Fruit fly (Drosophila melanogaster) whole organism, embryonic: ENCODE results near the gene Evi5.

ENCODE experiments used
- Abd-B ChIP-seq: fragments of 200-800 bp; sonication (Bioruptor generic); optimal IDR thresholded peaks from 2 replicates; lab custom pipeline; 2018; ENCODE audit warnings: missing biosample characterization, mild to moderate bottlenecking, missing genetic modification characterization, moderate library complexity
- Aef1 ChIP-seq: fragments of 200-800 bp; sonication (Bioruptor generic); IDR thresholded peaks from 3 replicates; pipeline ENCODE4 v1.3.6; 2022; ENCODE audit warnings: missing biosample characterization, missing genetic modification characterization
- Antp ChIP-seq: fragments of 200-800 bp; sonication (Bioruptor generic); optimal IDR thresholded peaks from 3 replicates; lab custom pipeline; 2016; ENCODE audit warnings: missing biosample characterization, missing genetic modification characterization
- CG10147 ChIP-seq: fragments of 200-800 bp; sonication (Bioruptor generic); optimal IDR thresholded peaks from 2 replicates; lab custom pipeline; 2019; ENCODE audit warnings: missing biosample characterization, mild to moderate bottlenecking, missing genetic modification characterization, moderate library complexity
- CG14667 ChIP-seq: fragments of 200-800 bp; sonication (Bioruptor generic); IDR thresholded peaks from 2 replicates; pipeline ENCODE4 v1.3.6; 2022; ENCODE audit warnings: missing biosample characterization, missing genetic modification characterization
- CG14860 ChIP-seq: fragments of 200-800 bp; sonication (Bioruptor generic); IDR thresholded peaks from 3 replicates; pipeline ENCODE4 v1.3.6; 2022; ENCODE audit warnings: missing biosample characterization, missing genetic modification characterization; ENCODE audit not compliant: partially characterized antibody
- CG16863 ChIP-seq: fragments of 200-800 bp; sonication (Bioruptor generic); optimal IDR thresholded peaks from 3 replicates; lab custom pipeline; 2016; ENCODE audit warnings: missing biosample characterization, missing genetic modification characterization
- CG17568 ChIP-seq: fragments of 200-800 bp; sonication (Bioruptor generic); optimal IDR thresholded peaks from 2 replicates; lab custom pipeline; 2018; ENCODE audit warnings: missing biosample characterization, mild to moderate bottlenecking, missing genetic modification characterization, moderate library complexity
- CG1792 ChIP-seq: fragments of 200-800 bp; sonication (Bioruptor generic); optimal IDR thresholded peaks from 2 replicates; lab custom pipeline; 2016; ENCODE audit warnings: missing biosample characterization, missing genetic modification characterization
- CG2199 ChIP-seq: fragments of 200-800 bp; sonication (Bioruptor generic); IDR thresholded peaks from 3 replicates; pipeline ENCODE4 v1.3.6; 2022; ENCODE audit warnings: missing biosample characterization, missing genetic modification characterization
- CG30403 ChIP-seq: fragments of 200-800 bp; sonication (Bioruptor generic); optimal IDR thresholded peaks from 3 replicates; lab custom pipeline; 2016; ENCODE audit warnings: missing biosample characterization, missing genetic modification characterization
- CG31388 ChIP-seq: fragments of 200-800 bp; sonication (Bioruptor generic); optimal IDR thresholded peaks from 2 replicates; lab custom pipeline; 2016; ENCODE audit warnings: missing biosample characterization, missing genetic modification characterization
- CG3995 ChIP-seq: fragments of 200-800 bp; sonication (Bioruptor generic); optimal IDR thresholded peaks from 3 replicates; lab custom pipeline; 2016; ENCODE audit warnings: missing biosample characterization, missing genetic modification characterization
- CG4424 ChIP-seq: fragments of 200-800 bp; sonication (Bioruptor generic); optimal IDR thresholded peaks from 3 replicates; lab custom pipeline; 2016; ENCODE audit warnings: missing biosample characterization, missing genetic modification characterization
- CG4854 ChIP-seq: fragments of 200-800 bp; sonication (Bioruptor generic); optimal IDR thresholded peaks from 2 replicates; lab custom pipeline; 2016; ENCODE audit warnings: missing biosample characterization, missing genetic modification characterization, inconsistent platforms
- CG6654 ChIP-seq: fragments of 200-800 bp; sonication (Bioruptor generic); optimal IDR thresholded peaks from 2 replicates; lab custom pipeline; 2017; ENCODE audit warnings: missing biosample characterization, mild to moderate bottlenecking, missing genetic modification characterization
- CG8765 ChIP-seq: fragments of 200-800 bp; sonication (Bioruptor generic); IDR thresholded peaks from 2 replicates; pipeline ENCODE4 v1.3.6; 2022; ENCODE audit warnings: missing biosample characterization, missing genetic modification characterization
- CG9609 ChIP-seq: fragments of 200-800 bp; sonication (Bioruptor generic); optimal IDR thresholded peaks from 3 replicates; lab custom pipeline; 2016; ENCODE audit warnings: missing biosample characterization, missing genetic modification characterization
- D19A ChIP-seq: fragments of 200-800 bp; optimal IDR thresholded peaks from 3 replicates; lab custom pipeline; 2019; ENCODE audit warnings: missing biosample characterization, mild to moderate bottlenecking, missing genetic modification characterization, moderate library complexity
- HLHmδ ChIP-seq: fragments of 200-800 bp; sonication (Bioruptor generic); optimal IDR thresholded peaks from 2 replicates; lab custom pipeline; 2018; ENCODE audit warnings: missing biosample characterization, mild to moderate bottlenecking, missing genetic modification characterization, moderate library complexity
- Hmx ChIP-seq: fragments of 200-800 bp; sonication (Bioruptor generic); optimal IDR thresholded peaks from 2 replicates; lab custom pipeline; 2016; ENCODE audit warnings: missing biosample characterization, missing genetic modification characterization
- Hr78 ChIP-seq, 2 experiments: fragments of 200-800 bp in 1 of 2; fragments of >200 bp in 1 of 2; sonication (Bioruptor generic) in 1 of 2; optimal IDR thresholded peaks; 2 replicates each; lab custom pipeline; 2017 to 2019; ENCODE audit warnings: missing biosample characterization in 2 of 2, missing genetic modification characterization in 2 of 2, mild to moderate bottlenecking in 1 of 2, moderate library complexity in 1 of 2
- Ptx1 ChIP-seq: fragments of 200-800 bp; sonication (Bioruptor generic); IDR thresholded peaks from 2 replicates; pipeline ENCODE4 v1.3.6; 2022; ENCODE audit warnings: missing biosample characterization, missing genetic modification characterization
- Rfx ChIP-seq: fragments of 200-800 bp; sonication (Bioruptor generic); IDR thresholded peaks from 2 replicates; pipeline ENCODE4 v1.3.6; 2022; ENCODE audit warnings: missing biosample characterization, missing genetic modification characterization
- TFAM ChIP-seq: fragments of 200-800 bp; sonication (Bioruptor generic); optimal IDR thresholded peaks from 2 replicates; lab custom pipeline; 2017; ENCODE audit warnings: missing biosample characterization, missing genetic modification characterization, inconsistent platforms
- bab2 ChIP-seq: fragments of 200-800 bp; sonication (Bioruptor generic); optimal IDR thresholded peaks from 2 replicates; lab custom pipeline; 2016; ENCODE audit warnings: missing biosample characterization, missing genetic modification characterization
- bbx ChIP-seq: fragments of 200-800 bp; sonication (Bioruptor generic); IDR thresholded peaks from 2 replicates; pipeline ENCODE4 v1.3.6; 2022; ENCODE audit warnings: missing biosample characterization, missing genetic modification characterization; ENCODE audit not compliant: partially characterized antibody
- chm ChIP-seq: fragments of 200-800 bp; sonication (Bioruptor generic); IDR thresholded peaks from 2 replicates; pipeline ENCODE4 v1.3.6; 2022; ENCODE audit warnings: missing biosample characterization, missing genetic modification characterization
- crc ChIP-seq: fragments of 200-800 bp; sonication (Bioruptor generic); optimal IDR thresholded peaks from 2 replicates; lab custom pipeline; 2016; ENCODE audit warnings: missing biosample characterization, missing genetic modification characterization
- crol ChIP-seq: fragments of 200-800 bp; sonication (Bioruptor generic); IDR thresholded peaks from 2 replicates; pipeline ENCODE4 v1.3.6; 2022; ENCODE audit warnings: missing biosample characterization, missing genetic modification characterization
- fd102C ChIP-seq: fragments of 200-800 bp; sonication (Bioruptor generic); optimal IDR thresholded peaks from 2 replicates; lab custom pipeline; 2018; ENCODE audit warnings: missing biosample characterization, mild to moderate bottlenecking, missing genetic modification characterization, moderate library complexity
- gfzf ChIP-seq: fragments of 200-800 bp; sonication (Bioruptor generic); optimal IDR thresholded peaks from 2 replicates; lab custom pipeline; 2016; ENCODE audit warnings: missing biosample characterization, mild to moderate bottlenecking, missing genetic modification characterization, moderate library complexity
- grau ChIP-seq: fragments of 200-800 bp; optimal IDR thresholded peaks from 3 replicates; lab custom pipeline; 2019; ENCODE audit warnings: missing biosample characterization, mild to moderate bottlenecking, missing genetic modification characterization, moderate library complexity
- lilli ChIP-seq: fragments of 200-800 bp; sonication (Bioruptor generic); optimal IDR thresholded peaks from 3 replicates; lab custom pipeline; 2016; ENCODE audit warnings: missing biosample characterization, missing genetic modification characterization
- lmd ChIP-seq: fragments of 200-800 bp; sonication (Bioruptor generic); IDR thresholded peaks from 2 replicates; pipeline ENCODE4 v1.3.6; 2022; ENCODE audit warnings: missing biosample characterization, missing genetic modification characterization
- maf-S ChIP-seq: fragments of 200-800 bp; sonication (Bioruptor generic); optimal IDR thresholded peaks from 2 replicates; lab custom pipeline; 2016; ENCODE audit warnings: missing biosample characterization, missing genetic modification characterization
- org-1 ChIP-seq: fragments of 200-800 bp; sonication (Bioruptor generic); optimal IDR thresholded peaks from 2 replicates; lab custom pipeline; 2017; ENCODE audit warnings: missing biosample characterization, missing genetic modification characterization
- otp ChIP-seq: fragments of 200-800 bp; sonication (Bioruptor generic); IDR thresholded peaks from 3 replicates; pipeline ENCODE4, ENCODE4 v1.3.6; 2022; ENCODE audit warnings: missing biosample characterization, missing genetic modification characterization
- pros ChIP-seq: fragments of 200-800 bp; sonication (Bioruptor generic); optimal IDR thresholded peaks from 3 replicates; lab custom pipeline; 2019; ENCODE audit warnings: missing biosample characterization, mild to moderate bottlenecking, missing genetic modification characterization, moderate library complexity
- pum ChIP-seq: fragments of 200-800 bp; sonication (Bioruptor generic); optimal IDR thresholded peaks from 2 replicates; lab custom pipeline; 2016; ENCODE audit warnings: missing biosample characterization, missing genetic modification characterization
- rib ChIP-seq: fragments of 200-800 bp; sonication (Bioruptor generic); IDR thresholded peaks from 2 replicates; pipeline ENCODE4 v1.3.6; 2022; ENCODE audit warnings: missing biosample characterization, missing genetic modification characterization
- sd ChIP-seq: fragments of 200-800 bp; sonication (Bioruptor generic); optimal IDR thresholded peaks from 3 replicates; lab custom pipeline; 2018; ENCODE audit warnings: missing biosample characterization, mild to moderate bottlenecking, missing genetic modification characterization, moderate library complexity
- shn ChIP-seq: fragments of 200-800 bp; sonication (Bioruptor generic); optimal IDR thresholded peaks from 3 replicates; lab custom pipeline; 2016; ENCODE audit warnings: missing biosample characterization, missing genetic modification characterization
- slp2 ChIP-seq: fragments of 200-800 bp; sonication (Bioruptor generic); optimal IDR thresholded peaks from 2 replicates; lab custom pipeline; 2016; ENCODE audit warnings: missing biosample characterization, missing genetic modification characterization
- sob ChIP-seq: fragments of 200-800 bp; sonication (Bioruptor generic); IDR thresholded peaks from 2 replicates; pipeline ENCODE4 v1.3.6; 2022; ENCODE audit warnings: missing biosample characterization, missing genetic modification characterization
- stc ChIP-seq: fragments of 200-800 bp; sonication (Bioruptor generic); IDR thresholded peaks from 2 replicates; pipeline ENCODE4 v1.3.6; 2022; ENCODE audit warnings: missing biosample characterization, missing genetic modification characterization
- sug ChIP-seq: fragments of 200-800 bp; optimal IDR thresholded peaks from 2 replicates; lab custom pipeline; 2019; ENCODE audit warnings: missing biosample characterization, mild to moderate bottlenecking, missing genetic modification characterization, moderate library complexity
- tap ChIP-seq: fragments of 200-800 bp; optimal IDR thresholded peaks from 3 replicates; lab custom pipeline; 2019; ENCODE audit warnings: missing biosample characterization, mild to moderate bottlenecking, missing genetic modification characterization, moderate library complexity
- tio ChIP-seq: fragments of 200-800 bp; sonication (Bioruptor generic); optimal IDR thresholded peaks from 2 replicates; lab custom pipeline; 2017; ENCODE audit warnings: missing biosample characterization, missing genetic modification characterization, inconsistent platforms
- tll ChIP-seq, 2 experiments: fragments of 200-800 bp in 1 of 2; fragments of >200 bp in 1 of 2; sonication (Bioruptor generic) in 1 of 2; optimal IDR thresholded peaks; 2 replicates each; lab custom pipeline; 2017 to 2019; ENCODE audit warnings: missing biosample characterization in 2 of 2, missing genetic modification characterization in 2 of 2, mild to moderate bottlenecking in 1 of 2, moderate library complexity in 1 of 2
- wek ChIP-seq: fragments of 200-800 bp; sonication (Bioruptor generic); optimal IDR thresholded peaks from 3 replicates; lab custom pipeline; 2018; ENCODE audit warnings: missing biosample characterization, mild to moderate bottlenecking, missing genetic modification characterization, moderate library complexity

Evi5 gene

DNA sequence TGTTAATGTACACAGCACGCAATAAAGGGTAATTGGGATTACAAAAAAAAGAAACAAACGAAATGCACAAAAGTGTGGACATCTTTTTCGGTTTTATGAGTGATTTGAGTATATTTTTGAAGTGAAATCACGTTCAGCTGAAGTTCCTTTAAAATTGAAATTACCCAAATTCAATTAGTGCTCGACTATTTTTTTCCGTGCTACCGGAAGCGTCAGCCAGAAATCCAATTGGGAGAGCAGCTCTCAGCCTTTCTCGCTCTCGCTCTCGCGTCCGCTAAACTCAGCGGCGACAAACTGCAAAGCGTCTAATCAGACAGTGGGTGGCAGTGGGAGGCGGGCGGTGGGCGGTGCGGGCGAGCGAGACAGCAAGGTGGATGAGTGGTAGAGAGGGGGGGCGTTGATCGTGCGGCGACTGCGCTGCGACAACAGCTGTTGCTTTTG is 30.9 kb downstream of the Evi5 start (continued):
- TF ChIP-seq CG10147 (peak; percentile 89), wek (peak; percentile 67), TFAM (GFP tag; lab: Kevin White, UChicago) (peak; percentile 7), CG8765 (peak; percentile 88; the same call in 1 of the 2 replicates), CG31388 (GFP tag; lab: Kevin White, UChicago) (peak; percentile 60), CG1792 (GFP tag; lab: Kevin White, UChicago) (peak; percentile 86), Aef1 (GFP tag; lab: Robert Waterston, UW) (peak; percentile 84), tio (GFP tag; lab: Kevin White, UChicago) (peak; percentile 89), stc (peak; percentile 85), lmd (GFP tag; lab: Robert Waterston, UW) (peak; percentile 92), gfzf (GFP tag; lab: Kevin White, UChicago) (no peak), lilli (GFP tag; lab: Kevin White, UChicago) (peak; percentile 91), crc (GFP tag; lab: Kevin White, UChicago) (peak; percentile 87), Antp (GFP tag; lab: Kevin White, UChicago) (peak; percentile 88), slp2 (GFP tag; lab: Kevin White, UChicago) (peak; percentile 86), D19A (tag; lab: Kevin White, UChicago) (peak; percentile 77), CG3995 (GFP tag; lab: Kevin White, UChicago) (peak; percentile 58), fd102C (no peak), Hr78 (GFP tag; optimal IDR thresholded peaks at IDR 0.05; lab: Kevin White, UChicago) (peak in 1 of 2 experiments; percentile 51), CG6654 (GFP tag; lab: Kevin White, UChicago) (peak; percentile 63), bab2 (GFP tag; lab: Kevin White, UChicago) (peak; percentile 86), chm (GFP tag; lab: Robert Waterston, UW) (peak; percentile 87; the same call in 1 of the 2 replicates), sob (GFP tag; lab: Robert Waterston, UW) (peak; percentile 90), rib (GFP tag; lab: Robert Waterston, UW) (peak; percentile 79; the same call in 1 of the 2 replicates), CG14860 (GFP tag; lab: Robert Waterston, UW) (no peak), shn (GFP tag; lab: Kevin White, UChicago) (peak; percentile 86), Rfx (GFP tag; lab: Robert Waterston, UW) (peak; percentile 95), HLHmδ (GFP tag; lab: Kevin White, UChicago) (no peak), CG4424 (GFP tag; lab: Kevin White, UChicago) (peak; percentile 90), pros (GFP tag; lab: Kevin White, UChicago) (no peak), org-1 (GFP tag; lab: Kevin White, UChicago) (peak; percentile 89), CG17568 (GFP tag; lab: Kevin White, UChicago) (peak; percentile 81), CG2199 (no peak), sd (tag; lab: Kevin White, UChicago) (peak; percentile 82), crol (peak; percentile 98), tll (GFP tag; optimal IDR thresholded peaks at IDR 0.05; lab: Kevin White, UChicago) (no peak), CG30403 (GFP tag; lab: Kevin White, UChicago) (peak; percentile 90), Abd-B (GFP tag; lab: Kevin White, UChicago) (peak; percentile 81), bbx (GFP tag; lab: Robert Waterston, UW) (no peak), Hmx (GFP tag; lab: Kevin White, UChicago) (peak; percentile 18), grau (tag; lab: Kevin White, UChicago) (peak; percentile 89), CG4854 (peak; percentile 89), pum (GFP tag; lab: Kevin White, UChicago) (peak; percentile 70), CG14667 (GFP tag; lab: Robert Waterston, UW) (peak; percentile 75; the same call in 1 of the 2 replicates), otp (GFP tag; lab: Robert Waterston, UW) (peak; percentile 81; the same call in 2 of the 3 replicates), sug (tag; lab: Kevin White, UChicago) (peak; percentile 63), tap (tag; lab: Kevin White, UChicago) (peak; percentile 79), CG16863 (GFP tag; lab: Kevin White, UChicago) (peak; percentile 83), Ptx1 (peak; percentile 90), maf-S (GFP tag; lab: Kevin White, UChicago) (peak; percentile 86), CG9609 (GFP tag; lab: Kevin White, UChicago) (peak; percentile 87)
